Fruit fly (Drosophila melanogaster): ENCODE results near the gene CG14545.

DNA sequence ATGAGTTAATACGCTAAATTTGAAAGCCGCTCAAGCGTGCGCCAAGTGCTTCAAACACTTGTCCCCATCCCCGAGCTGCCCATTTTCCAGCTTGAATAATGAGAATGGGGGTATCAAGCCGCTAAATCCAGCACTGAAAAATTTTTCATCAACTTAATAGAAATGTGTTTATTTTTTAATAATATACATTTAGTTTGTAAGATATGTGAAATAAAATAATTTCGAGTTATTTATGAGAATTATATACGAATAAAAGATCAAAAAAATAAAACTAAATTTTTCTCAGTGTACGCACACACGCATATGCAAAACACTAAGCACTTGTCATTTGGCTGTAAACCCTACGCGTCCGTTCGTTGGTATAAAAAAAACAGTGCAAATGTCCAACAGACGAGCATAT lies 3.7 kb upstream of the CG14545 start:
- TF ChIP-seq CTCF (optimal IDR thresholded peaks at IDR 0.05) (no peak), CG8478 (optimal IDR thresholded peaks at IDR 0.05) (no peak)

All from S2 (cell line).